Worm (Caenorhabditis elegans) whole organism, L1 larva: ENCODE measurements around the gene K07C5.3.
A peak's percentile ranks its signal among the peaks of the same experiment; 100 is the strongest.

Experiments used
- C04F5.9 ChIP-seq: sonication (generic microtip); optimal IDR thresholded peaks from 2 replicates; lab custom pipeline; 2016; ENCODE audit warnings: missing genetic modification characterization, missing compliant biosample characterization
- C34B4.2 ChIP-seq: sonication (generic microtip); optimal IDR thresholded peaks from 2 replicates; lab custom pipeline; 2017; ENCODE audit warnings: mild to moderate bottlenecking, missing genetic modification characterization, missing compliant biosample characterization
- aha-1 ChIP-seq: fragments of 150-350 bp; optimal IDR thresholded peaks from 2 replicates; lab custom pipeline; 2014; ENCODE audit warnings: missing biosample characterization, missing genetic modification characterization
- alr-1 ChIP-seq: fragments of 200-800 bp; sonication (Bioruptor generic); optimal IDR thresholded peaks from 2 replicates; lab custom pipeline; 2018; ENCODE audit warnings: borderline replicate concordance, mild to moderate bottlenecking, missing genetic modification characterization, missing compliant biosample characterization
- aly-2 ChIP-seq: fragments of 150-350 bp; optimal IDR thresholded peaks from 2 replicates; lab custom pipeline; 2014; ENCODE audit warnings: missing biosample characterization, missing genetic modification characterization
- blmp-1 ChIP-seq: fragments of 150-350 bp; optimal IDR thresholded peaks from 2 replicates; lab custom pipeline; 2014; ENCODE audit warnings: missing biosample characterization, missing genetic modification characterization
- ceh-82 ChIP-seq, 3 experiments: fragments of 150-350 bp in 1 of 3; sonication (generic microtip) in 2 of 3; optimal IDR thresholded peaks; 2 replicates each; lab custom pipeline; 2014 to 2017; ENCODE audit warnings: missing biosample characterization in 3 of 3, missing genetic modification characterization in 3 of 3
- dpl-1 ChIP-seq, 3 experiments: fragments of 150-350 bp in 2 of 3; sonication (generic microtip) in 1 of 3; optimal IDR thresholded peaks; 2 replicates each; lab custom pipeline; 2014 to 2017; ENCODE audit warnings: missing biosample characterization in 3 of 3, missing genetic modification characterization in 3 of 3, missing genetic modification reagents in 3 of 3
- efl-1 ChIP-seq, 4 experiments: fragments of 150-350 bp; optimal IDR thresholded peaks in 3 of 4; peaks in 1 of 4; 1 replicate in 1 of 4; 2 replicates in 3 of 4; lab custom pipeline; 2014; ENCODE audit warnings: missing biosample characterization in 2 of 4, missing genetic modification characterization in 2 of 4, missing genetic modification reagents in 2 of 4
- egl-13 ChIP-seq: sonication (generic microtip); optimal IDR thresholded peaks from 2 replicates; lab custom pipeline; 2016; ENCODE audit warnings: missing genotype, missing genetic modification reagents, missing genetic modification characterization, missing compliant biosample characterization
- egl-27 ChIP-seq, 2 experiments: fragments of 150-350 bp in 1 of 2; sonication (generic microtip); optimal IDR thresholded peaks; 3 replicates each; lab custom pipeline; 2017 to 2018; ENCODE audit warnings: missing biosample characterization in 2 of 2, missing genetic modification characterization in 2 of 2, missing genetic modification reagents in 2 of 2
- fkh-10 ChIP-seq: sonication (generic microtip); optimal IDR thresholded peaks from 2 replicates; lab custom pipeline; 2017; ENCODE audit warnings: missing biosample characterization, missing genetic modification reagents, missing genetic modification characterization
- fkh-4 ChIP-seq: sonication (generic microtip); optimal IDR thresholded peaks from 2 replicates; lab custom pipeline; 2016; ENCODE audit warnings: missing compliant biosample characterization, missing genetic modification characterization, borderline replicate concordance
- fos-1 ChIP-seq: fragments of 150-350 bp; optimal IDR thresholded peaks from 2 replicates; lab custom pipeline; 2014; ENCODE audit warnings: missing biosample characterization, missing genetic modification characterization
- grh-1 ChIP-seq: fragments of 200-800 bp; sonication (Bioruptor generic); IDR thresholded peaks from 2 replicates; pipeline ENCODE4 v1.3.6; 2022; ENCODE audit warnings: missing genetic modification reagents, missing genetic modification characterization, missing compliant biosample characterization
- hlh-4 ChIP-seq: sonication (generic microtip); optimal IDR thresholded peaks from 2 replicates; lab custom pipeline; 2016; ENCODE audit warnings: mild to moderate bottlenecking, missing genetic modification characterization, missing compliant biosample characterization
- lin-14 ChIP-seq: fragments of 200-800 bp; sonication (Bioruptor generic); optimal IDR thresholded peaks from 2 replicates; lab custom pipeline; 2018; ENCODE audit warnings: mild to moderate bottlenecking, missing genetic modification characterization, moderate library complexity, missing compliant biosample characterization
- lin-15B ChIP-seq: fragments of 150-350 bp; sonication (generic microtip); optimal IDR thresholded peaks from 3 replicates; lab custom pipeline; 2014; ENCODE audit warnings: missing biosample characterization, missing genetic modification characterization
- lin-35 ChIP-seq, 2 experiments: fragments of 150-350 bp; optimal IDR thresholded peaks; 2 replicates each; lab custom pipeline; 2014; ENCODE audit warnings: missing biosample characterization in 2 of 2, missing genetic modification characterization in 2 of 2, missing genetic modification reagents in 2 of 2
- lir-3 ChIP-seq: sonication (generic microtip); optimal IDR thresholded peaks from 2 replicates; lab custom pipeline; 2016; ENCODE audit warnings: mild to moderate bottlenecking, missing genetic modification characterization, moderate library complexity, missing compliant biosample characterization; ENCODE audit not compliant: poor library complexity
- nhr-19 ChIP-seq: fragments of 200-800 bp; sonication (Bioruptor generic); conservative IDR thresholded peaks from 2 replicates; pipeline ENCODE4 v1.3.6; 2022; ENCODE audit warnings: missing genetic modification characterization, missing compliant biosample characterization
- nhr-20 ChIP-seq: sonication (generic microtip); optimal IDR thresholded peaks from 2 replicates; lab custom pipeline; 2016; ENCODE audit warnings: mild to moderate bottlenecking, missing genetic modification characterization, missing compliant biosample characterization
- nhr-47 ChIP-seq: sonication (generic microtip); optimal IDR thresholded peaks from 2 replicates; lab custom pipeline; 2016; ENCODE audit warnings: mild to moderate bottlenecking, missing genetic modification characterization, moderate library complexity, missing compliant biosample characterization
- nhr-90 ChIP-seq: sonication (generic microtip); optimal IDR thresholded peaks from 2 replicates; lab custom pipeline; 2016; ENCODE audit warnings: mild to moderate bottlenecking, missing genetic modification characterization, missing compliant biosample characterization; ENCODE audit not compliant: poor library complexity
- pag-3 ChIP-seq: sonication (generic microtip); optimal IDR thresholded peaks from 2 replicates; lab custom pipeline; 2017; ENCODE audit warnings: missing genetic modification characterization, mild to moderate bottlenecking, missing compliant biosample characterization, antibody characterized with exemption, borderline replicate concordance; ENCODE audit not compliant: insufficient read depth
- pqm-1 ChIP-seq: sonication (generic microtip); optimal IDR thresholded peaks from 3 replicates; lab custom pipeline; 2017; ENCODE audit warnings: missing biosample characterization, missing genetic modification characterization
- rnt-1 ChIP-seq: sonication (generic microtip); optimal IDR thresholded peaks from 2 replicates; lab custom pipeline; 2016; ENCODE audit warnings: mild to moderate bottlenecking, missing genetic modification characterization, moderate library complexity, missing compliant biosample characterization
- skn-1 ChIP-seq: fragments of 150-350 bp; optimal IDR thresholded peaks from 2 replicates; lab custom pipeline; 2014; ENCODE audit warnings: missing biosample characterization, missing genetic modification characterization
- snpc-4 ChIP-seq: fragments of 150-350 bp; optimal IDR thresholded peaks from 2 replicates; lab custom pipeline; 2014; ENCODE audit warnings: missing biosample characterization, missing genetic modification characterization
- swsn-7 ChIP-seq: sonication (generic microtip); optimal IDR thresholded peaks from 2 replicates; lab custom pipeline; 2016; ENCODE audit warnings: missing genetic modification characterization, missing compliant biosample characterization
- unc-62 ChIP-seq: fragments of 150-350 bp; optimal IDR thresholded peaks from 2 replicates; lab custom pipeline; 2014; ENCODE audit warnings: missing biosample characterization, missing genetic modification reagents, missing genetic modification characterization
- vab-15 ChIP-seq: sonication (generic microtip); optimal IDR thresholded peaks from 2 replicates; lab custom pipeline; 2017; ENCODE audit warnings: missing genotype, mild to moderate bottlenecking, missing genetic modification characterization, missing compliant biosample characterization
- zip-4 ChIP-seq: fragments of 200-800 bp; sonication (Bioruptor generic); optimal IDR thresholded peaks from 2 replicates; lab custom pipeline; 2018; ENCODE audit warnings: mild to moderate bottlenecking, missing genetic modification characterization, moderate library complexity, missing compliant biosample characterization
- ztf-4 ChIP-seq: fragments of 150-350 bp; optimal IDR thresholded peaks from 2 replicates; lab custom pipeline; 2014; ENCODE audit warnings: missing biosample characterization, missing genetic modification characterization

The K07C5.3 gene

ce11 chrV:10355773-10356335 lies 13.0 kb downstream of the K07C5.3 start, which contains the start of gene sluh-7 (continued):
- peak; percentile 91 to 96 (median 94) for TF ChIP-seq dpl-1 (GFP tag; optimal IDR thresholded peaks at IDR 0.05; lab: Kevin White, UChicago)
- peak; percentile 88 for TF ChIP-seq nhr-20 (tag; lab: Kevin White, UChicago)
- TF ChIP-seq pag-3: no peak
- peak; percentile 80 to 95 for TF ChIP-seq efl-1 (optimal IDR thresholded peaks at IDR 0.05; lab: Kevin White, UChicago)
- peak; percentile 95 to 99 for TF ChIP-seq efl-1 (GFP tag; optimal IDR thresholded peaks at IDR 0.05 in 1 of 2; lab: Kevin White, UChicago)
- TF ChIP-seq aly-2 (tag; lab: Kevin White, UChicago): peak; percentile 24
- TF ChIP-seq rnt-1 (tag; lab: Kevin White, UChicago): peak; percentile 99
- TF ChIP-seq unc-62 (GFP tag; lab: Kevin White, UChicago): no peak
- TF ChIP-seq C34B4.2 (tag; lab: Kevin White, UChicago): no peak
- TF ChIP-seq nhr-47 (tag; lab: Kevin White, UChicago): peak; percentile 93
- TF ChIP-seq lin-14 (GFP tag; lab: Kevin White, UChicago): peak; percentile 81
- TF ChIP-seq ceh-82 (tag; optimal IDR thresholded peaks at IDR 0.05; lab: Kevin White, UChicago): peak; percentile 69 to 78 (median 74)
- TF ChIP-seq ztf-4 (tag; lab: Kevin White, UChicago): no peak
- peak; percentile 79 for TF ChIP-seq C04F5.9 (tag; lab: Kevin White, UChicago)
- TF ChIP-seq lir-3 (tag; lab: Kevin White, UChicago): peak; percentile 97
- TF ChIP-seq alr-1: no peak
- peak; percentile 95 for TF ChIP-seq fkh-4 (tag; lab: Kevin White, UChicago)
- TF ChIP-seq fkh-10 (GFP tag; lab: Kevin White, UChicago): no peak
- no peak for TF ChIP-seq pqm-1 (tag; lab: Kevin White, UChicago)
- TF ChIP-seq snpc-4 (tag; lab: Kevin White, UChicago): peak; percentile 26
- TF ChIP-seq hlh-4 (tag; lab: Kevin White, UChicago): peak; percentile 3
- no peak for TF ChIP-seq egl-27 (tag; optimal IDR thresholded peaks at IDR 0.05; lab: Kevin White, UChicago)
- TF ChIP-seq zip-4 (GFP tag; lab: Kevin White, UChicago): peak; percentile 20
- peak; percentile 67 for TF ChIP-seq grh-1
- TF ChIP-seq lin-35 (GFP tag; optimal IDR thresholded peaks at IDR 0.05; lab: Kevin White, UChicago): peak; percentile 94 to 97
- TF ChIP-seq aha-1: no peak
- peak; percentile 73 for TF ChIP-seq skn-1 (tag; lab: Kevin White, UChicago)
- peak; percentile 87 for TF ChIP-seq nhr-19 (GFP tag; lab: Robert Waterston, UW)
- peak; percentile 44 for TF ChIP-seq fos-1 (tag; lab: Kevin White, UChicago)
- TF ChIP-seq egl-13: peak; percentile 91
- TF ChIP-seq lin-15B (tag; lab: Kevin White, UChicago): peak; percentile 79
- TF ChIP-seq, all 84 proteins: peak for 60

DNA sequence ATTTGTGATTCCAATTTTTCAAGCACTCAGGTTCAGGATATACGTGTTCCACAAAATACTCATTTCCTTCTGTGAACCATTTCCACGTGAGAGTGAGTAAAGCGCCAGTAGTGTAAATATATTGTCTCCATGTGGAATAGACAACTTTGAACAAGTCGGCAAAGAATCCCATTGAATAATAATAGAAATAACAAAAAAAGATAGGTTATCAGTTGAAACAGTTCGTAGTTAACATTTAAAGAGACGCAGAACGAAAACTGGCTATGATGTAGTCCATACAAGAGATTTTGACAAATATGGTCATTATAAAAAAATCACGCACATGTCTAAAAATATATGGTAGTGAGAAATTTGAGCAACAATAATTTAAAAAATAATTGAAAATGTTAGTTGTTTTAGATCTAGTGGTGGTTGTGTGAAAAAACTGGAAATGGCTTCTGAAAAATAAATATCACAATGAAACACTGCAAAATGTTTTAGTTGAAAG lies 14.7 kb downstream of the K07C5.3 start, which contains the start of gene ceeh-2:
Gene ceeh-2, minus strand, starts transcription at position 437 of the 487 bp plus-strand sequence.
- no peak for TF ChIP-seq vab-15 (tag; lab: Kevin White, UChicago)
- TF ChIP-seq swsn-7 (tag; lab: Kevin White, UChicago): no peak
- no peak for TF ChIP-seq efl-1 (optimal IDR thresholded peaks at IDR 0.05; lab: Kevin White, UChicago)
- peak in 1 of 2 experiments; percentile 80 for TF ChIP-seq efl-1 (GFP tag; optimal IDR thresholded peaks at IDR 0.05 in 1 of 2; lab: Kevin White, UChicago)
- peak in 1 of 2 experiments; percentile 27 for TF ChIP-seq lin-35 (GFP tag; optimal IDR thresholded peaks at IDR 0.05; lab: Kevin White, UChicago)

- TF ChIP-seq nhr-90: no peak
- peak; percentile 49 for TF ChIP-seq blmp-1
Measured at ce11 chrV:10358238-10358637, 15.4 kb downstream of the K07C5.3 start, which contains the start of gene ttll-15. Gene ttll-15, plus strand, starts transcription at chrV:10358538.
